Worm (Caenorhabditis elegans): ENCODE results near the gene T05A10.6.

Gene T05A10.6

ce11 chrX:10794647-10795046 lies at the start of gene T05A10.6:
TSS of gene T05A10.6 (minus strand) at chrX:10794747.
- TF ChIP-seq W03F9.2 (tag; optimal IDR thresholded peaks at IDR 0.05) (no peak), dao-5 (tag; optimal IDR thresholded peaks at IDR 0.05) (no peak), him-1 (tag; optimal IDR thresholded peaks at IDR 0.05) (no peak)

- TF ChIP-seq him-1 (tag; optimal IDR thresholded peaks at IDR 0.05) (no peak), dao-5 (tag; optimal IDR thresholded peaks at IDR 0.05) (no peak), W03F9.2 (tag; optimal IDR thresholded peaks at IDR 0.05) (no peak)
Observed at ce11 chrX:10844137-10844536, 49.6 kb upstream of the T05A10.6 start.

- TF ChIP-seq W03F9.2 (tag; optimal IDR thresholded peaks at IDR 0.05) (no peak), dao-5 (tag; optimal IDR thresholded peaks at IDR 0.05) (no peak), him-1 (tag; optimal IDR thresholded peaks at IDR 0.05) (no peak)
Observed at ce11 chrX:10838550-10838949, 44.0 kb upstream of the T05A10.6 start, which contains the start of gene plc-1. TSS of gene plc-1 (minus strand) at chrX:10838650.

- no peak for TF ChIP-seq him-1 (tag; optimal IDR thresholded peaks at IDR 0.05)
- TF ChIP-seq W03F9.2 (tag; optimal IDR thresholded peaks at IDR 0.05), result no peak
- TF ChIP-seq dao-5 (tag; optimal IDR thresholded peaks at IDR 0.05), result no peak
Observed at ce11 chrX:10837609-10838008, 43.1 kb upstream of the T05A10.6 start.

ce11 chrX:10834568-10834967 lies 40.0 kb upstream of the T05A10.6 start:
- no peak for TF ChIP-seq dao-5 (tag; optimal IDR thresholded peaks at IDR 0.05)
- TF ChIP-seq W03F9.2 (tag; optimal IDR thresholded peaks at IDR 0.05), result no peak
- no peak for TF ChIP-seq him-1 (tag; optimal IDR thresholded peaks at IDR 0.05)

- TF ChIP-seq him-1 (tag; optimal IDR thresholded peaks at IDR 0.05), result peak; percentile 62
- TF ChIP-seq dao-5 (tag; optimal IDR thresholded peaks at IDR 0.05), result peak; percentile 41
- no peak for TF ChIP-seq W03F9.2 (tag; optimal IDR thresholded peaks at IDR 0.05)
Observed at ce11 chrX:10821160-10821559, 26.6 kb upstream of the T05A10.6 start.

- TF ChIP-seq him-1 (tag; optimal IDR thresholded peaks at IDR 0.05), result no peak
- TF ChIP-seq dao-5 (tag; optimal IDR thresholded peaks at IDR 0.05), result no peak
- no peak for TF ChIP-seq W03F9.2 (tag; optimal IDR thresholded peaks at IDR 0.05)
Observed at ce11 chrX:10820511-10820910, 26.0 kb upstream of the T05A10.6 start, which contains the start of gene F31B12.3. TSS of gene F31B12.3 (minus strand) at chrX:10820611.

ce11 chrX:10804441-10804840 lies 9.9 kb upstream of the T05A10.6 start, which contains the start of gene F31B12.4:
TSS of gene F31B12.4 (plus strand) at chrX:10804741.
- TF ChIP-seq dao-5 (tag; optimal IDR thresholded peaks at IDR 0.05), result no peak
- TF ChIP-seq W03F9.2 (tag; optimal IDR thresholded peaks at IDR 0.05), result no peak
- TF ChIP-seq him-1 (tag; optimal IDR thresholded peaks at IDR 0.05), result no peak

ce11 chrX:10792435-10792834 lies 2.1 kb downstream of the T05A10.6 start, which contains the start of gene vap-2:
TSS of gene vap-2 (minus strand) at chrX:10792535.
- no peak for TF ChIP-seq him-1 (tag; optimal IDR thresholded peaks at IDR 0.05)
- TF ChIP-seq W03F9.2 (tag; optimal IDR thresholded peaks at IDR 0.05), result no peak
- no peak for TF ChIP-seq dao-5 (tag; optimal IDR thresholded peaks at IDR 0.05)

ce11 chrX:10787203-10787602 lies 7.3 kb downstream of the T05A10.6 start, which contains the start of gene ttr-14:
TSS of gene ttr-14 (plus strand) at chrX:10787503.
- TF ChIP-seq dao-5 (tag; optimal IDR thresholded peaks at IDR 0.05) (no peak), W03F9.2 (tag; optimal IDR thresholded peaks at IDR 0.05) (no peak), him-1 (tag; optimal IDR thresholded peaks at IDR 0.05) (no peak)

ce11 chrX:10783822-10784221 lies 10.7 kb downstream of the T05A10.6 start, which contains the start of gene clc-4:
TSS of gene clc-4 (minus strand) at chrX:10783922.
- TF ChIP-seq W03F9.2 (tag; optimal IDR thresholded peaks at IDR 0.05) (no peak), him-1 (tag; optimal IDR thresholded peaks at IDR 0.05) (no peak), dao-5 (tag; optimal IDR thresholded peaks at IDR 0.05) (no peak)

- TF ChIP-seq dao-5 (tag; optimal IDR thresholded peaks at IDR 0.05), result no peak
Observed at ce11 chrX:10780542-10781266, 13.8 kb downstream of the T05A10.6 start.

- no peak for TF ChIP-seq dao-5 (tag; optimal IDR thresholded peaks at IDR 0.05)
- no peak for TF ChIP-seq him-1 (tag; optimal IDR thresholded peaks at IDR 0.05)
- no peak for TF ChIP-seq W03F9.2 (tag; optimal IDR thresholded peaks at IDR 0.05)
Observed at ce11 chrX:10774865-10775264, 19.7 kb downstream of the T05A10.6 start.

ce11 chrX:10772763-10773162 lies 21.8 kb downstream of the T05A10.6 start:
- TF ChIP-seq dao-5 (tag; optimal IDR thresholded peaks at IDR 0.05) (no peak), W03F9.2 (tag; optimal IDR thresholded peaks at IDR 0.05) (no peak), him-1 (tag; optimal IDR thresholded peaks at IDR 0.05) (no peak)

ce11 chrX:10772165-10772584 lies 22.4 kb downstream of the T05A10.6 start:
- TF ChIP-seq dao-5 (tag; optimal IDR thresholded peaks at IDR 0.05), result no peak
- no peak for TF ChIP-seq him-1 (tag; optimal IDR thresholded peaks at IDR 0.05)
- TF ChIP-seq W03F9.2 (tag; optimal IDR thresholded peaks at IDR 0.05), result no peak
